Worm (Caenorhabditis elegans) whole organism, late embryonic: ENCODE results near the gene egl-43.

Experiments
- ama-1 ChIP-seq: fragments of 150-350 bp; optimal IDR thresholded peaks from 2 replicates; lab custom pipeline; 2014
- pqm-1 ChIP-seq: sonication (generic microtip); optimal IDR thresholded peaks from 2 replicates; lab custom pipeline; 2016; ENCODE audit warnings: missing genetic modification characterization, missing compliant biosample characterization

DNA sequence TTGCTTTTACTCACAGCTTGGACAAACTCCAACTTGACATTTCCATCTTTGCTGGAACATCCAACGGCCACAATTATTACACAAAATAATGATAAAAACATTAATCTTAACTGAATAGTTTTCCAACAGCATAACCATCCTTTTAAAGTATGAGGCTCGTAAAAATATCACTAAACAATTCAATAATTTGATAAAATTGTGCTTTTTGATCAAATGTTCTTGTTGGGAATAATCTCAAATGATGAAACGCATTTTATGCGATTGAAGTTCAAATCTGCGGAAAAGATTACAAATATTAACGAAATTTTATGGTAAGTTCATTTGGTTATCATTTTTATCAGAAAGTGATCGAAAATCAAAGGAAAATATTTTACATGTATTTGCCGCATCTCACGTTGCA is 34.5 kb upstream of the egl-43 start, which contains the start of gene pho-10:
- TF ChIP-seq pqm-1 (tag; lab: Kevin White, UChicago) (no peak), ama-1 (lab: Kevin White, UChicago) (no peak)
